Worm (Caenorhabditis elegans): ENCODE measurements around the gene K09E9.1.

DNA sequence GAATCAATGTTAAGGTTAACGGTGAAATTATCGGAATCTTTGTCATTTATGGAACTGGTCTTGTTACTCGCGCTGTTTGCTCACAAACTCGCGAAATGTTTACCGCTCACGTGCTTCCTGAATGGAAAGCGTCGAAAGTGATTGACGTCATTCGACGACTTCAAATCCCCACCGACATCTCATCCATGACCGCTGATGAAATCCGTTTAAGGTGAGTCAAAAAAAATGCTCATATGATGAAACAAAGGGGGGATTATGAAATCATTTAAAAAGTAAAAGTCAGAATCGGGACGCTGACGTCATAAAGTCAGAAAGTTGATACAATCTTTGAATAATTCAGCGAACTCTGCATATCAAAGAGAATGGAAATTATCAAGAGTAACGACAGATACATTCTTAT, 11.7 kb upstream of the K09E9.1 start:
- TF ChIP-seq F13H6.1 (tag; optimal IDR thresholded peaks at IDR 0.05): no peak
- no peak for TF ChIP-seq nhr-237 (tag; optimal IDR thresholded peaks at IDR 0.05)
- TF ChIP-seq ceh-82 (tag; optimal IDR thresholded peaks at IDR 0.05): no peak
- TF ChIP-seq R02D3.7 (tag; optimal IDR thresholded peaks at IDR 0.05): no peak
- TF ChIP-seq alr-1 (tag; optimal IDR thresholded peaks at IDR 0.05): no peak

Data from whole organism, L2 larva.